Fruit fly (Drosophila melanogaster): ENCODE data around the gene CG46507.
"Not testable (repeated sequence)": the region's sequence is repeated elsewhere in the genome, so short reads cannot be mapped to it uniquely, and the experiment has no call there.

CG46507 gene

DNA sequence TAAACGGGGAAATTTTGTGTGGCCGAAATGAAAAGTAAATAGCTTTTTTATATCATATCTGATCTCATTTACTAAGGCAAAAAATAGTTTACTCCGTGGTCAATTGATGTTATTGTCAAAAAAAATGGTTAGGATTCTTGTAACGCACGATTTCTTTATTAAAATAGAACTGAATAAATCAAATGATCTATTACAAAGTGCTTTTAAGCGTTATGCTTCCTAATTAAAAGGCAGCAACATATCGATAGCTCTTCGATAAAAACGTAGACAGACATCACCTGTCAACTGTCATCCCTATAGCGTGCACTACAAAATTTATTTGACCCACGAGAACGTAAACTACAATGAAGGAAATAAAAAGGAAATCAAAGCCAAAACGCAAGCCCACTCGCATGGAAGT lies at the start of gene CG46507:
Gene CG46507, plus strand, starts transcription at position 301 of the 400 bp plus-strand sequence.
- not testable (repeated sequence) for TF ChIP-seq fru, sage, foxo (GFP tag; optimal IDR thresholded peaks at IDR 0.05)

DNA sequence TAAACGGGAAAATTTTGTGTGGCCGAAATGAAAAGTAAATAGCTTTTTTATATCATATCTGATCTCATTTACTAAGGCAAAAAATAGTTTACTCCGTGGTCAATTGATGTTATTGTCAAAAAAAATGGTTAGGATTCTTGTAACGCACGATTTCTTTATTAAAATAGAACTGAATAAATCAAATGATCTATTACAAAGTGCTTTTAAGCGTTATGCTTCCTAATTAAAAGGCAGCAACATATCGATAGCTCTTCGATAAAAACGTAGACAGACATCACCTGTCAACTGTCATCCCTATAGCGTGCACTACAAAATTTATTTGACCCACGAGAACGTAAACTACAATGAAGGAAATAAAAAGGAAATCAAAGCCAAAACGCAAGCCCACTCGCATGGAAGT lies 20.0 kb upstream of the CG46507 start, which contains the start of gene CG40813:
Gene CG40813, plus strand, starts transcription at position 301 of the 400 bp plus-strand sequence.
- not testable (repeated sequence) for TF ChIP-seq dmrt93B (GFP tag; optimal IDR thresholded peaks at IDR 0.05); HLH106 (tag; optimal IDR thresholded peaks at IDR 0.05); Vsx2 (GFP tag; optimal IDR thresholded peaks at IDR 0.05; ENCODE audit: partially characterized antibody)

DNA sequence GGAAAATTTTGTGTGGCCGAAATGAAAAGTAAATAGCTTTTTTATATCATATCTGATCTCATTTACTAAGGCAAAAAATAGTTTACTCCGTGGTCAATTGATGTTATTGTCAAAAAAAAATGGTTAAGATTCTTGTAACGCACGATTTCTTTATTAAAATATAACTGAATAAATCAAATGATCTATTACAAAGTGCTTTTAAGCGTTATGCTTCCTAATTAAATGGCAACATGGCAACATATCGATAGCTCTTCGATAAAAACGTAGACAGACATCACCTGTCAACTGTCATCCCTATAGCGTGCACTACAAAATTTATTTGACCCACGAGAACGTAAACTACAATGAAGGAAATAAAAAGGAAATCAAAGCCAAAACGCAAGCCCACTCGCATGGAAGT lies 15.2 kb upstream of the CG46507 start, which contains the start of gene CG46504:
Gene CG46504, plus strand, starts transcription at position 301 of the 400 bp plus-strand sequence.
- not testable (repeated sequence) for TF ChIP-seq Hr78, CG9705, ey (GFP tag; optimal IDR thresholded peaks at IDR 0.05)

DNA sequence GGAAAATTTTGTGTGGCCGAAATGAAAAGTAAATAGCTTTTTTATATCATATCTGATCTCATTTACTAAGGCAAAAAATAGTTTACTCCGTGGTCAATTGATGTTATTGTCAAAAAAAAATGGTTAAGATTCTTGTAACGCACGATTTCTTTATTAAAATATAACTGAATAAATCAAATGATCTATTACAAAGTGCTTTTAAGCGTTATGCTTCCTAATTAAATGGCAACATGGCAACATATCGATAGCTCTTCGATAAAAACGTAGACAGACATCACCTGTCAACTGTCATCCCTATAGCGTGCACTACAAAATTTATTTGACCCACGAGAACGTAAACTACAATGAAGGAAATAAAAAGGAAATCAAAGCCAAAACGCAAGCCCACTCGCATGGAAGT lies 10.2 kb upstream of the CG46507 start, which contains the start of gene CG46505:
Gene CG46505, plus strand, starts transcription at position 301 of the 400 bp plus-strand sequence.
- TF ChIP-seq Vsx2 (GFP tag; optimal IDR thresholded peaks at IDR 0.05; ENCODE audit: partially characterized antibody); HLH106 (tag; optimal IDR thresholded peaks at IDR 0.05); foxo (GFP tag; optimal IDR thresholded peaks at IDR 0.05): not testable (repeated sequence)

DNA sequence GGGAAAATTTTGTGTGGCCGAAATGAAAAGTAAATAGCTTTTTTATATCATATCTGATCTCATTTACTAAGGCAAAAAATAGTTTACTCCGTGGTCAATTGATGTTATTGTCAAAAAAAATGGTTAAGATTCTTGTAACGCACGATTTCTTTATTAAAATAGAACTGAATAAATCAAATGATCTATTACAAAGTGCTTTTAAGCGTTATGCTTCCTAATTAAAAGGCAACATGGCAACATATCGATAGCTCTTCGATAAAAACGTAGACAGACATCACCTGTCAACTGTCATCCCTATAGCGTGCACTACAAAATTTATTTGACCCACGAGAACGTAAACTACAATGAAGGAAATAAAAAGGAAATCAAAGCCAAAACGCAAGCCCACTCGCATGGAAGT lies 5.1 kb upstream of the CG46507 start, which contains the start of gene CG46506:
Gene CG46506, plus strand, starts transcription at position 301 of the 400 bp plus-strand sequence.
- TF ChIP-seq dmrt93B, jim, sv (GFP tag; optimal IDR thresholded peaks at IDR 0.05): not testable (repeated sequence)

DNA sequence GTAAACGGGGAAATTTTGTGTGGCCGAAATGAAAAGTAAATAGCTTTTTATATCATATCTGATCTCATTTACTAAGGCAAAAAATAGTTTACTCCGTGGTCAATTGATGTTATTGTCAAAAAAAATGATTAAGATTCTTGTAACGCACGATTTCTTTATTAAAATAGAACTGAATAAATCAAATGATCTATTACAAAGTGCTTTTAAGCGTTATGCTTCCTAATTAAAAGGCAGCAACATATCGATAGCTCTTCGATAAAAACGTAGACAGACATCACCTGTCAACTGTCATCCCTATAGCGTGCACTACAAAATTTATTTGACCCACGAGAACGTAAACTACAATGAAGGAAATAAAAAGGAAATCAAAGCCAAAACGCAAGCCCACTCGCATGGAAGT lies 4.6 kb downstream of the CG46507 start, which contains the start of gene CG46508:
Gene CG46508, plus strand, starts transcription at position 301 of the 400 bp plus-strand sequence.
- not testable (repeated sequence) for TF ChIP-seq OdsH, jim, CG32264 (GFP tag; optimal IDR thresholded peaks at IDR 0.05)

DNA sequence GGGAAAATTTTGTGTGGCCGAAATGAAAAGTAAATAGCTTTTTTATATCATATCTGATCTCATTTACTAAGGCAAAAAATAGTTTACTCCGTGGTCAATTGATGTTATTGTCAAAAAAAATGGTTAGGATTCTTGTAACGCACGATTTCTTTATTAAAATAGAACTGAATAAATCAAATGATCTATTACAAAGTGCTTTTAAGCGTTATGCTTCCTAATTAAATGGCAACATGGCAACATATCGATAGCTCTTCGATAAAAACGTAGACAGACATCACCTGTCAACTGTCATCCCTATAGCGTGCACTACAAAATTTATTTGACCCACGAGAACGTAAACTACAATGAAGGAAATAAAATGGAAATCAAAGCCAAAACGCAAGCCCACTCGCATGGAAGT lies 9.6 kb downstream of the CG46507 start, which contains the start of gene CG46509:
Gene CG46509, plus strand, starts transcription at position 301 of the 400 bp plus-strand sequence.
- not testable (repeated sequence) for TF ChIP-seq dmrt93B, GATAd, N (GFP tag; optimal IDR thresholded peaks at IDR 0.05)

DNA sequence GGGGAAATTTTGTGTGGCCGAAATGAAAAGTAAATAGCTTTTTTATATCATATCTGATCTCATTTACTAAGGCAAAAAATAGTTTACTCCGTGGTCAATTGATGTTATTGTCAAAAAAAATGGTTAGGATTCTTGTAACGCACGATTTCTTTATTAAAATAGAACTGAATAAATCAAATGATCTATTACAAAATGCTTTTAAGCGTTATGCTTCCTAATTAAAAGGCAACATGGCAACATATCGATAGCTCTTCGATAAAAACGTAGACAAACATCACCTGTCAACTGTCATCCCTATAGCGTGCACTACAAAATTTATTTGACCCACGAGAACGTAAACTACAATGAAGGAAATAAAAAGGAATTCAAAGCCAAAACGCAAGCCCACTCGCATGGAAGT lies 14.5 kb downstream of the CG46507 start, which contains the start of gene CG46510:
Gene CG46510, plus strand, starts transcription at position 301 of the 400 bp plus-strand sequence.
- TF ChIP-seq Myc (optimal IDR thresholded peaks at IDR 0.05); HLH106 (tag; optimal IDR thresholded peaks at IDR 0.05); CG9705 (GFP tag; optimal IDR thresholded peaks at IDR 0.05): not testable (repeated sequence)

DNA sequence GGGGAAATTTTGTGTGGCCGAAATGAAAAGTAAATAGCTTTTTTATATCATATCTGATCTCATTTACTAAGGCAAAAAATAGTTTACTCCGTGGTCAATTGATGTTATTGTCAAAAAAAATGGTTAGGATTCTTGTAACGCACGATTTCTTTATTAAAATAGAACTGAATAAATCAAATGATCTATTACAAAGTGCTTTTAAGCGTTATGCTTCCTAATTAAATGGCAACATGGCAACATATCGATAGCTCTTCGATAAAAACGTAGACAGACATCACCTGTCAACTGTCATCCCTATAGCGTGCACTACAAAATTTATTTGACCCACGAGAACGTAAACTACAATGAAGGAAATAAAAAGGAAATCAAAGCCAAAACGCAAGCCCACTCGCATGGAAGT lies 19.5 kb downstream of the CG46507 start, which contains the start of gene CG46511:
Gene CG46511, plus strand, starts transcription at position 301 of the 400 bp plus-strand sequence.
- TF ChIP-seq tai, rgr, Jra (GFP tag; optimal IDR thresholded peaks at IDR 0.05): not testable (repeated sequence)

DNA sequence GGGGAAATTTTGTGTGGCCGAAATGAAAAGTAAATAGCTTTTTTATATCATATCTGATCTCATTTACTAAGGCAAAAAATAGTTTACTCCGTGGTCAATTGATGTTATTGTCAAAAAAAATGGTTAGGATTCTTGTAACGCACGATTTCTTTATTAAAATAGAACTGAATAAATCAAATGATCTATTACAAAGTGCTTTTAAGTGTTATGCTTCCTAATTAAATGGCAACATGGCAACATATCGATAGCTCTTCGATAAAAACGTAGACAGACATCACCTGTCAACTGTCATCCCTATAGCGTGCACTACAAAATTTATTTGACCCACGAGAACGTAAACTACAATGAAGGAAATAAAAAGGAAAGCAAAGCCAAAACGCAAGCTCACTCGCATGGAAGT lies 24.3 kb downstream of the CG46507 start, which contains the start of gene CG46512:
Gene CG46512, plus strand, starts transcription at position 301 of the 400 bp plus-strand sequence.
- TF ChIP-seq ey (GFP tag; optimal IDR thresholded peaks at IDR 0.05); Vsx2 (GFP tag; optimal IDR thresholded peaks at IDR 0.05; ENCODE audit: partially characterized antibody); Mio (GFP tag; optimal IDR thresholded peaks at IDR 0.05): not testable (repeated sequence)

Data from whole organism, wandering third instar larva.